Worm (Caenorhabditis elegans) whole organism, L1 larva: ENCODE results near the gene dpy-6.

Source experiments
- egl-13 ChIP-seq: sonication (generic microtip); optimal IDR thresholded peaks from 2 replicates; lab custom pipeline; 2016; ENCODE audit warnings: missing genotype, missing genetic modification reagents, missing genetic modification characterization, missing compliant biosample characterization
- fos-1 ChIP-seq: fragments of 150-350 bp; optimal IDR thresholded peaks from 2 replicates; lab custom pipeline; 2014; ENCODE audit warnings: missing biosample characterization, missing genetic modification characterization
- nhr-11 ChIP-seq: fragments of 150-350 bp; optimal IDR thresholded peaks from 2 replicates; lab custom pipeline; 2014; ENCODE audit warnings: missing biosample characterization, missing genetic modification characterization

DNA sequence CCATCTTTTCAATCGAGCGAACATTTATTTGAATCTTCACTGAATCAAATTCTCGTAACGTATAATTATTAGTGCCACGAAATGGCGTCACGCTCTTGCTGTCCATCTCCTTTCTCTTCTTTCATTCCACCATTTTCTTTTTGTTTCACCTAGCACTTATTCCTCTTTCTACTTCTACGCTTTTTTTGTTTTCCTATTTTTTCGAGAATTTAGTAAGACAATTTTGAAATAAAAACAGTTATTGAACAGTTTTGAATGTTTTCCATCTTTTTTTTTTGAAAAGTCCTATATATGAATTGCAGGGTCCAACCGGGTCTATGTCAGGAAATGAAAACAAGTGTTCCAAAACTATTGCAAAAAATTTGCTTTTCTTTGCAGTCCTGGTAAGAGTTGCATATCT lies 39.6 kb upstream of the dpy-6 start, which contains the start of gene T01B10.5:
- TF ChIP-seq fos-1 (no peak), nhr-11 (tag; lab: Kevin White, UChicago) (no peak), egl-13 (tag; lab: Kevin White, UChicago) (no peak)
